Fruit fly (Drosophila melanogaster): ENCODE data around the gene CG3793.

The CG3793 gene

dm6 chr2L:15746600-15747393, 17.2 kb upstream of the CG3793 start:
- TF ChIP-seq topi (GFP tag; optimal IDR thresholded peaks at IDR 0.05) (peak; percentile 66), dac (GFP tag; optimal IDR thresholded peaks at IDR 0.05) (peak; percentile 71), fkh (GFP tag; optimal IDR thresholded peaks at IDR 0.05) (peak; percentile 70), CG8632 (GFP tag; optimal IDR thresholded peaks at IDR 0.05) (peak; percentile 86), CG32006 (GFP tag; optimal IDR thresholded peaks at IDR 0.05) (peak; percentile 92), acj6 (GFP tag; optimal IDR thresholded peaks at IDR 0.05) (peak; percentile 83), achi (GFP tag; optimal IDR thresholded peaks at IDR 0.05) (peak; percentile 79), CG7368 (GFP tag; optimal IDR thresholded peaks at IDR 0.05) (no peak), CG9139 (GFP tag; optimal IDR thresholded peaks at IDR 0.05) (no peak), CG11902 (GFP tag; optimal IDR thresholded peaks at IDR 0.05) (peak; percentile 74), CG6854 (GFP tag; optimal IDR thresholded peaks at IDR 0.05) (peak; percentile 49), Sox102F (GFP tag; optimal IDR thresholded peaks at IDR 0.05) (peak; percentile 43), eg (GFP tag; IDR thresholded peaks at IDR 0.05) (no peak; the same call in 1 of the 3 replicates), CG8119 (GFP tag; IDR thresholded peaks at IDR 0.05) (peak; percentile 89), Eip93F (GFP tag; optimal IDR thresholded peaks at IDR 0.05) (no peak), fd85E (GFP tag; optimal IDR thresholded peaks at IDR 0.05) (no peak), cyc (GFP tag; optimal IDR thresholded peaks at IDR 0.05) (peak; percentile 75), salr (GFP tag; optimal IDR thresholded peaks at IDR 0.05) (peak in 1 of 2 experiments; percentile 87), CG15336 (GFP tag; IDR thresholded peaks at IDR 0.05) (peak; percentile 86), Hr4 (GFP tag; optimal IDR thresholded peaks at IDR 0.05) (peak; percentile 47), Sox14 (GFP tag; optimal IDR thresholded peaks at IDR 0.05) (peak; percentile 56), CG6163 (GFP tag; IDR thresholded peaks at IDR 0.05) (peak; percentile 75; the same call in 2 of the 3 replicates), Hr39 (GFP tag; optimal IDR thresholded peaks at IDR 0.05) (peak; percentile 53), CG6808 (GFP tag; optimal IDR thresholded peaks at IDR 0.05) (no peak), OdsH (GFP tag; optimal IDR thresholded peaks at IDR 0.05) (peak; percentile 86), Sox15 (GFP tag; optimal IDR thresholded peaks at IDR 0.05) (peak; percentile 81), net (GFP tag; optimal IDR thresholded peaks at IDR 0.05) (peak; percentile 66), dsx (GFP tag; optimal IDR thresholded peaks at IDR 0.05; ENCODE audit: poor library complexity, severe bottlenecking) (peak; percentile 99), CG3032 (tag; optimal IDR thresholded peaks at IDR 0.05) (peak; percentile 92), Gug (GFP tag; IDR thresholded peaks at IDR 0.05) (peak; percentile 36; the same call in 1 of the 2 replicates), CG10669 (GFP tag; optimal IDR thresholded peaks at IDR 0.05) (peak; percentile 77), lz (GFP tag; optimal IDR thresholded peaks at IDR 0.05) (peak; percentile 63), spab (GFP tag; optimal IDR thresholded peaks at IDR 0.05) (peak; percentile 70), CG8319 (GFP tag; optimal IDR thresholded peaks at IDR 0.05) (peak; percentile 79), CG6792 (GFP tag; optimal IDR thresholded peaks at IDR 0.05) (peak; percentile 77), pdm3 (GFP tag; optimal IDR thresholded peaks at IDR 0.05) (peak; percentile 66), Met (GFP tag; optimal IDR thresholded peaks at IDR 0.05) (peak; percentile 70), Eip75B (GFP tag; optimal IDR thresholded peaks at IDR 0.05) (peak; percentile 53), fd59A (GFP tag; optimal IDR thresholded peaks at IDR 0.05) (peak; percentile 55), CG3919 (GFP tag; optimal IDR thresholded peaks at IDR 0.05) (peak; percentile 84), CG10631 (GFP tag; optimal IDR thresholded peaks at IDR 0.05) (peak; percentile 90), CG6276 (GFP tag; optimal IDR thresholded peaks at IDR 0.05) (no peak), Lpt (GFP tag; optimal IDR thresholded peaks at IDR 0.05) (peak; percentile 49), CG34406 (GFP tag; optimal IDR thresholded peaks at IDR 0.05) (peak; percentile 90), Ets21C (GFP tag; optimal IDR thresholded peaks at IDR 0.05) (peak; percentile 39), Hr38 (GFP tag; optimal IDR thresholded peaks at IDR 0.05) (no peak), CG11294 (GFP tag; IDR thresholded peaks at IDR 0.05) (no peak), CG16779 (tag; optimal IDR thresholded peaks at IDR 0.05) (no peak), CG1621 (tag; optimal IDR thresholded peaks at IDR 0.05) (peak; percentile 20), Blimp-1 (GFP tag; optimal IDR thresholded peaks at IDR 0.05) (peak; percentile 73)
